Worm (Caenorhabditis elegans) whole organism, L1 larva: ENCODE measurements around the gene zim-1.

Experiments
- aly-2 ChIP-seq: fragments of 150-350 bp; optimal IDR thresholded peaks from 2 replicates; lab custom pipeline; 2014; ENCODE audit warnings: missing biosample characterization, missing genetic modification characterization
- ama-1 ChIP-seq: fragments of 150-350 bp; optimal IDR thresholded peaks from 2 replicates; lab custom pipeline; 2014
- egl-13 ChIP-seq: sonication (generic microtip); optimal IDR thresholded peaks from 2 replicates; lab custom pipeline; 2016; ENCODE audit warnings: missing genotype, missing genetic modification reagents, missing genetic modification characterization, missing compliant biosample characterization
- egl-27 ChIP-seq, 2 experiments: fragments of 150-350 bp in 1 of 2; sonication (generic microtip); optimal IDR thresholded peaks; 3 replicates each; lab custom pipeline; 2017 to 2018; ENCODE audit warnings: missing biosample characterization in 2 of 2, missing genetic modification characterization in 2 of 2, missing genetic modification reagents in 2 of 2
- fkh-10 ChIP-seq: sonication (generic microtip); optimal IDR thresholded peaks from 2 replicates; lab custom pipeline; 2017; ENCODE audit warnings: missing biosample characterization, missing genetic modification reagents, missing genetic modification characterization
- lin-15B ChIP-seq: fragments of 150-350 bp; sonication (generic microtip); optimal IDR thresholded peaks from 3 replicates; lab custom pipeline; 2014; ENCODE audit warnings: missing biosample characterization, missing genetic modification characterization
- mef-2 ChIP-seq: fragments of 150-350 bp; optimal IDR thresholded peaks from 2 replicates; lab custom pipeline; 2014; ENCODE audit warnings: missing biosample characterization, missing genetic modification characterization
- nhr-12 ChIP-seq: sonication (generic microtip); optimal IDR thresholded peaks from 2 replicates; lab custom pipeline; 2017; ENCODE audit warnings: missing biosample characterization, missing genetic modification characterization
- snpc-4 ChIP-seq: fragments of 150-350 bp; optimal IDR thresholded peaks from 2 replicates; lab custom pipeline; 2014; ENCODE audit warnings: missing biosample characterization, missing genetic modification characterization
- tlp-1 ChIP-seq: fragments of 150-350 bp; optimal IDR thresholded peaks from 2 replicates; lab custom pipeline; 2014; ENCODE audit warnings: missing biosample characterization, missing genetic modification characterization
- unc-62 ChIP-seq: fragments of 150-350 bp; optimal IDR thresholded peaks from 2 replicates; lab custom pipeline; 2014; ENCODE audit warnings: missing biosample characterization, missing genetic modification reagents, missing genetic modification characterization
- ztf-4 ChIP-seq: fragments of 150-350 bp; optimal IDR thresholded peaks from 2 replicates; lab custom pipeline; 2014; ENCODE audit warnings: missing biosample characterization, missing genetic modification characterization

ce11 chrIV:10574471-10574870 is 27.6 kb downstream of the zim-1 start:
- TF ChIP-seq tlp-1 (tag; lab: Kevin White, UChicago) = no peak
- TF ChIP-seq ztf-4 (tag; lab: Kevin White, UChicago) = no peak
- no peak for TF ChIP-seq fkh-10
- no peak for TF ChIP-seq egl-27 (tag; optimal IDR thresholded peaks at IDR 0.05; lab: Kevin White, UChicago)
- no peak for TF ChIP-seq lin-15B
- no peak for TF ChIP-seq nhr-12 (tag; lab: Kevin White, UChicago)
- no peak for TF ChIP-seq mef-2 (tag; lab: Kevin White, UChicago)
- TF ChIP-seq aly-2 (tag; lab: Kevin White, UChicago) = no peak
- TF ChIP-seq unc-62 (GFP tag; lab: Kevin White, UChicago) = no peak
- no peak for TF ChIP-seq ama-1 (lab: Kevin White, UChicago)
- no peak for TF ChIP-seq snpc-4
- no peak for TF ChIP-seq egl-13 (tag; lab: Kevin White, UChicago)
